Fruit fly (Drosophila melanogaster) whole organism, prepupa: ENCODE results near the gene CG8851.

Source experiments
- CG11294 ChIP-seq: fragments of 200-800 bp; sonication (Bioruptor generic); IDR thresholded peaks from 2 replicates; pipeline ENCODE4 v1.3.6; 2022; ENCODE audit warnings: missing biosample characterization, missing genetic modification characterization
- CG15336 ChIP-seq: fragments of 200-800 bp; sonication (Bioruptor generic); IDR thresholded peaks from 2 replicates; pipeline ENCODE4 v1.3.6; 2022; ENCODE audit warnings: missing biosample characterization, missing genetic modification characterization
- CG1621 ChIP-seq: fragments of 200-800 bp; sonication (Bioruptor generic); optimal IDR thresholded peaks from 3 replicates; lab custom pipeline; 2018; ENCODE audit warnings: missing biosample characterization, mild to moderate bottlenecking, missing genetic modification characterization
- CG3032 ChIP-seq: fragments of 200-800 bp; optimal IDR thresholded peaks from 2 replicates; lab custom pipeline; 2019; ENCODE audit warnings: missing biosample characterization, mild to moderate bottlenecking, missing genetic modification characterization, moderate library complexity
- CG31627 ChIP-seq: fragments of 200-800 bp; sonication (Bioruptor generic); optimal IDR thresholded peaks from 3 replicates; lab custom pipeline; 2016; ENCODE audit warnings: missing biosample characterization, missing genetic modification characterization
- CG32006 ChIP-seq: fragments of 200-800 bp; sonication (Bioruptor generic); optimal IDR thresholded peaks from 3 replicates; lab custom pipeline; 2017; ENCODE audit warnings: missing biosample characterization, mild to moderate bottlenecking, missing genetic modification characterization
- CG34406 ChIP-seq: fragments of 200-800 bp; sonication (Bioruptor generic); optimal IDR thresholded peaks from 3 replicates; lab custom pipeline; 2016; ENCODE audit warnings: missing biosample characterization, missing genetic modification characterization
- CG3919 ChIP-seq: fragments of 200-800 bp; sonication (Bioruptor generic); optimal IDR thresholded peaks from 3 replicates; lab custom pipeline; 2016; ENCODE audit warnings: missing biosample characterization, missing genetic modification characterization
- CG4318 ChIP-seq: fragments of 200-800 bp; sonication (Bioruptor generic); optimal IDR thresholded peaks from 3 replicates; lab custom pipeline; 2017; ENCODE audit warnings: missing biosample characterization, mild to moderate bottlenecking, missing genetic modification characterization
- CG6163 ChIP-seq: fragments of 200-800 bp; sonication (Bioruptor generic); IDR thresholded peaks from 3 replicates; pipeline ENCODE4 v1.3.6; 2022; ENCODE audit warnings: missing biosample characterization, missing genetic modification characterization
- CG6276 ChIP-seq: fragments of 200-800 bp; sonication (Bioruptor generic); optimal IDR thresholded peaks from 2 replicates; lab custom pipeline; 2017; ENCODE audit warnings: missing biosample characterization, mild to moderate bottlenecking, missing genetic modification characterization
- CG6792 ChIP-seq: fragments of 200-800 bp; sonication (Bioruptor generic); optimal IDR thresholded peaks from 3 replicates; lab custom pipeline; 2016; ENCODE audit warnings: missing biosample characterization, missing genetic modification characterization
- CG6808 ChIP-seq: fragments of 200-800 bp; sonication (Bioruptor generic); optimal IDR thresholded peaks from 3 replicates; lab custom pipeline; 2017; ENCODE audit warnings: missing biosample characterization, missing genetic modification characterization, mild to moderate bottlenecking, moderate library complexity, missing genetic modification reagents
- CG6854 ChIP-seq: fragments of 200-800 bp; sonication (Bioruptor generic); optimal IDR thresholded peaks from 2 replicates; lab custom pipeline; 2017; ENCODE audit warnings: missing biosample characterization, mild to moderate bottlenecking, missing genetic modification characterization
- CG7368 ChIP-seq: fragments of 200-800 bp; sonication (Bioruptor generic); optimal IDR thresholded peaks from 3 replicates; lab custom pipeline; 2016; ENCODE audit warnings: missing biosample characterization, missing genetic modification characterization
- CG8119 ChIP-seq: fragments of 200-800 bp; sonication (Bioruptor generic); IDR thresholded peaks from 3 replicates; pipeline ENCODE4 v1.3.6; 2022; ENCODE audit warnings: missing biosample characterization, missing genetic modification characterization
- CG8319 ChIP-seq: fragments of 200-800 bp; sonication (Bioruptor generic); optimal IDR thresholded peaks from 3 replicates; lab custom pipeline; 2016; ENCODE audit warnings: missing biosample characterization, missing genetic modification characterization
- CG8632 ChIP-seq: fragments of 200-800 bp; sonication (Bioruptor generic); optimal IDR thresholded peaks from 3 replicates; lab custom pipeline; 2016; ENCODE audit warnings: missing biosample characterization, missing genetic modification characterization
- CG9139 ChIP-seq: fragments of 200-800 bp; sonication (Bioruptor generic); optimal IDR thresholded peaks from 3 replicates; lab custom pipeline; 2017; ENCODE audit warnings: missing biosample characterization, mild to moderate bottlenecking, missing genetic modification characterization
- Eip75B ChIP-seq: fragments of 200-800 bp; sonication (Bioruptor generic); optimal IDR thresholded peaks from 3 replicates; lab custom pipeline; 2016; ENCODE audit warnings: missing biosample characterization, missing genetic modification characterization
- Eip78C ChIP-seq: fragments of 200-800 bp; sonication (Bioruptor generic); peaks from one replicate; lab custom pipeline; 2016; ENCODE audit warnings: missing biosample characterization, missing genetic modification characterization
- Eip93F ChIP-seq: fragments of 200-800 bp; sonication (Bioruptor generic); optimal IDR thresholded peaks from 2 replicates; lab custom pipeline; 2016; ENCODE audit warnings: missing biosample characterization, mild to moderate bottlenecking, missing genetic modification characterization
- Ets21C ChIP-seq: fragments of 200-800 bp; sonication (Bioruptor generic); optimal IDR thresholded peaks from 3 replicates; lab custom pipeline; 2016; ENCODE audit warnings: missing biosample characterization, missing genetic modification characterization
- Ets96B ChIP-seq: fragments of 200-800 bp; optimal IDR thresholded peaks from 2 replicates; lab custom pipeline; 2019; ENCODE audit warnings: missing biosample characterization, mild to moderate bottlenecking, missing genetic modification characterization, moderate library complexity
- Gug ChIP-seq: fragments of 200-800 bp; sonication (Bioruptor generic); IDR thresholded peaks from 2 replicates; pipeline ENCODE4 v1.3.6; 2022; ENCODE audit warnings: missing biosample characterization, missing genetic modification characterization
- Hr39 ChIP-seq: fragments of 200-800 bp; sonication (Bioruptor generic); optimal IDR thresholded peaks from 2 replicates; lab custom pipeline; 2016; ENCODE audit warnings: missing biosample characterization, missing genetic modification characterization
- Hr4 ChIP-seq: fragments of 200-800 bp; sonication (Bioruptor generic); optimal IDR thresholded peaks from 3 replicates; lab custom pipeline; 2016; ENCODE audit warnings: missing biosample characterization, missing genetic modification characterization
- Lpt ChIP-seq: fragments of 200-800 bp; sonication (Bioruptor generic); optimal IDR thresholded peaks from 3 replicates; lab custom pipeline; 2016; ENCODE audit warnings: missing biosample characterization, missing genetic modification characterization
- Met ChIP-seq: fragments of 200-800 bp; sonication (Bioruptor generic); optimal IDR thresholded peaks from 3 replicates; lab custom pipeline; 2016; ENCODE audit warnings: missing biosample characterization, missing genetic modification characterization
- Smox ChIP-seq: fragments of 200-800 bp; sonication (Bioruptor generic); optimal IDR thresholded peaks from 3 replicates; lab custom pipeline; 2016; ENCODE audit warnings: missing biosample characterization, missing genetic modification characterization
- Sox14 ChIP-seq: fragments of 200-800 bp; sonication (Bioruptor generic); optimal IDR thresholded peaks from 3 replicates; lab custom pipeline; 2016; ENCODE audit warnings: missing biosample characterization, missing genetic modification characterization
- acj6 ChIP-seq: fragments of 200-800 bp; sonication (Bioruptor generic); optimal IDR thresholded peaks from 3 replicates; lab custom pipeline; 2016; ENCODE audit warnings: missing biosample characterization, missing genetic modification characterization
- cyc ChIP-seq: fragments of 200-800 bp; sonication (Bioruptor generic); optimal IDR thresholded peaks from 3 replicates; lab custom pipeline; 2016; ENCODE audit warnings: missing biosample characterization, missing genetic modification characterization
- dsx ChIP-seq: fragments of 200-800 bp; optimal IDR thresholded peaks from 3 replicates; lab custom pipeline; 2019; ENCODE audit warnings: missing biosample characterization, mild to moderate bottlenecking, missing genetic modification characterization, moderate library complexity; ENCODE audit not compliant: poor library complexity, severe bottlenecking
- eg ChIP-seq: fragments of 200-800 bp; sonication (Bioruptor generic); IDR thresholded peaks from 3 replicates; pipeline ENCODE4 v1.3.6; 2022; ENCODE audit warnings: missing biosample characterization, missing genetic modification characterization
- esn ChIP-seq: fragments of 200-800 bp; sonication (Bioruptor generic); optimal IDR thresholded peaks from 2 replicates; lab custom pipeline; 2016; ENCODE audit warnings: missing biosample characterization, mild to moderate bottlenecking, missing genetic modification characterization, moderate library complexity
- fd59A ChIP-seq: fragments of 200-800 bp; sonication (Bioruptor generic); optimal IDR thresholded peaks from 2 replicates; lab custom pipeline; 2017; ENCODE audit warnings: missing biosample characterization, mild to moderate bottlenecking, missing genetic modification characterization, missing genetic modification reagents
- fd85E ChIP-seq: fragments of 200-800 bp; sonication (Bioruptor generic); optimal IDR thresholded peaks from 3 replicates; lab custom pipeline; 2016; ENCODE audit warnings: missing biosample characterization, missing genetic modification characterization
- fkh ChIP-seq: fragments of 200-800 bp; sonication (Bioruptor generic); optimal IDR thresholded peaks from 3 replicates; lab custom pipeline; 2017; ENCODE audit warnings: missing biosample characterization, mild to moderate bottlenecking, missing genetic modification characterization, moderate library complexity
- net ChIP-seq: fragments of 200-800 bp; sonication (Bioruptor generic); optimal IDR thresholded peaks from 3 replicates; lab custom pipeline; 2016; ENCODE audit warnings: missing biosample characterization, missing genetic modification characterization
- pdm3 ChIP-seq: fragments of 200-800 bp; sonication (Bioruptor generic); optimal IDR thresholded peaks from 3 replicates; lab custom pipeline; 2016; ENCODE audit warnings: missing biosample characterization, missing genetic modification characterization
- salr ChIP-seq, 2 experiments: fragments of 200-800 bp; sonication (Bioruptor generic); optimal IDR thresholded peaks; 3 replicates each; lab custom pipeline; 2016 to 2018; ENCODE audit warnings: missing biosample characterization in 2 of 2, missing genetic modification characterization in 2 of 2, mild to moderate bottlenecking in 1 of 2
- spab ChIP-seq: fragments of 200-800 bp; sonication (Bioruptor generic); optimal IDR thresholded peaks from 2 replicates; lab custom pipeline; 2017; ENCODE audit warnings: missing biosample characterization, mild to moderate bottlenecking, missing genetic modification characterization, missing genetic modification reagents
- ss ChIP-seq, 2 experiments: fragments of 200-800 bp; sonication (Bioruptor generic); optimal IDR thresholded peaks; 2 replicates in 1 of 2; 3 replicates in 1 of 2; lab custom pipeline; 2017 to 2018; ENCODE audit warnings: mild to moderate bottlenecking in 2 of 2, missing biosample characterization in 2 of 2, missing genetic modification characterization in 2 of 2, moderate library complexity in 1 of 2
- svp ChIP-seq: fragments of 200-800 bp; sonication (Bioruptor generic); peaks from one replicate; lab custom pipeline; 2016; ENCODE audit warnings: missing biosample characterization, missing genetic modification characterization
- topi ChIP-seq: fragments of 200-800 bp; sonication (Bioruptor generic); optimal IDR thresholded peaks from 3 replicates; lab custom pipeline; 2016; ENCODE audit warnings: missing biosample characterization, missing genetic modification characterization
- vri ChIP-seq: fragments of 200-800 bp; sonication (Bioruptor generic); optimal IDR thresholded peaks from 3 replicates; lab custom pipeline; 2016; ENCODE audit warnings: missing biosample characterization, mild to moderate bottlenecking, missing genetic modification characterization

CG8851 gene

dm6 chr2L:3482712-3483111, 36.8 kb upstream of the CG8851 start (continued):
- TF ChIP-seq Ets96B (tag; lab: Kevin White, UChicago) = no peak
- TF ChIP-seq CG6808 (GFP tag; lab: Kevin White, UChicago) = peak; percentile 63
- TF ChIP-seq fd59A (GFP tag; lab: Kevin White, UChicago) = peak; percentile 28
- peak; percentile 36 for TF ChIP-seq pdm3 (GFP tag; lab: Kevin White, UChicago)
- peak; percentile 29 for TF ChIP-seq CG8632 (GFP tag; lab: Kevin White, UChicago)
- peak; percentile 93 for TF ChIP-seq CG15336
- TF ChIP-seq CG3919 = peak; percentile 56
- peak; percentile 84 for TF ChIP-seq Eip78C (GFP tag; lab: Kevin White, UChicago)
- TF ChIP-seq CG9139 = peak; percentile 22
- no peak for TF ChIP-seq Smox (GFP tag; lab: Kevin White, UChicago)
- TF ChIP-seq CG32006 (GFP tag; lab: Kevin White, UChicago) = peak; percentile 83
- TF ChIP-seq CG11294 (GFP tag; lab: Robert Waterston, UW) = peak; percentile 69
- TF ChIP-seq CG6854 (GFP tag; lab: Kevin White, UChicago) = no peak
- peak; percentile 43 for TF ChIP-seq svp (GFP tag; lab: Kevin White, UChicago)
- TF ChIP-seq fkh (GFP tag; lab: Kevin White, UChicago) = no peak
- TF ChIP-seq Lpt = peak; percentile 45
- TF ChIP-seq eg (GFP tag; lab: Robert Waterston, UW) = peak; percentile 90
- peak; percentile 21 for TF ChIP-seq acj6
- no peak for TF ChIP-seq Hr39 (GFP tag; lab: Kevin White, UChicago)
- TF ChIP-seq CG6276 (GFP tag; lab: Kevin White, UChicago) = peak; percentile 72
- no peak for TF ChIP-seq fd85E (GFP tag; lab: Kevin White, UChicago)
- TF ChIP-seq CG6792 (GFP tag; lab: Kevin White, UChicago) = peak; percentile 28
- no peak for TF ChIP-seq esn (GFP tag; lab: Kevin White, UChicago)
- TF ChIP-seq CG6163 (GFP tag; lab: Robert Waterston, UW) = peak; percentile 74
- peak; percentile 75 for TF ChIP-seq Gug
- no peak for TF ChIP-seq CG7368 (GFP tag; lab: Kevin White, UChicago)
- TF ChIP-seq CG1621 = no peak
- no peak for TF ChIP-seq vri (GFP tag; lab: Kevin White, UChicago)
- TF ChIP-seq, all 60 proteins: peak for 35

dm6 chr2L:3483672-3484071, 35.8 kb upstream of the CG8851 start:
- no peak for TF ChIP-seq Lpt
- TF ChIP-seq Gug = no peak
- TF ChIP-seq salr (GFP tag; optimal IDR thresholded peaks at IDR 0.05; lab: Kevin White, UChicago) = no peak
- TF ChIP-seq CG11294 (GFP tag; lab: Robert Waterston, UW) = no peak
- no peak for TF ChIP-seq Ets21C (GFP tag; lab: Kevin White, UChicago)
- no peak for TF ChIP-seq CG3919
- TF ChIP-seq CG8119 = 0 out of 3 replicates have a peak, but pooled peaks have one; percentile 30
- TF ChIP-seq CG4318 = no peak
- TF ChIP-seq CG15336 = peak; percentile 57; the same call in 1 of the 2 replicates
- peak; percentile 57; the same call in 1 of the 3 replicates for TF ChIP-seq eg (GFP tag; lab: Robert Waterston, UW)
- TF ChIP-seq CG8632 (GFP tag; lab: Kevin White, UChicago) = no peak
- no peak for TF ChIP-seq acj6
- no peak for TF ChIP-seq cyc (GFP tag; lab: Kevin White, UChicago)
- no peak for TF ChIP-seq Eip75B
- TF ChIP-seq topi (GFP tag; lab: Kevin White, UChicago) = no peak
- no peak for TF ChIP-seq Met (GFP tag; lab: Kevin White, UChicago)
- no peak for TF ChIP-seq CG6808 (GFP tag; lab: Kevin White, UChicago)
- TF ChIP-seq CG31627 (GFP tag; lab: Kevin White, UChicago) = no peak
- TF ChIP-seq CG6276 (GFP tag; lab: Kevin White, UChicago) = peak; percentile 3
- TF ChIP-seq net (GFP tag; lab: Kevin White, UChicago) = no peak
- TF ChIP-seq fd85E (GFP tag; lab: Kevin White, UChicago) = no peak
- no peak for TF ChIP-seq CG34406
- no peak for TF ChIP-seq spab
- no peak for TF ChIP-seq Ets96B (tag; lab: Kevin White, UChicago)
- no peak for TF ChIP-seq pdm3 (GFP tag; lab: Kevin White, UChicago)
- no peak for TF ChIP-seq Eip78C (GFP tag; lab: Kevin White, UChicago)
- TF ChIP-seq CG3032 (tag; lab: Kevin White, UChicago) = no peak
- no peak for TF ChIP-seq CG1621
- TF ChIP-seq ss (GFP tag; optimal IDR thresholded peaks at IDR 0.05; lab: Kevin White, UChicago) = no peak
- TF ChIP-seq dsx (GFP tag; lab: Kevin White, UChicago) = no peak
- no peak for TF ChIP-seq Smox (GFP tag; lab: Kevin White, UChicago)
- TF ChIP-seq CG6163 (GFP tag; lab: Robert Waterston, UW) = no peak
- TF ChIP-seq CG32006 (GFP tag; lab: Kevin White, UChicago) = peak; percentile 28
- no peak for TF ChIP-seq Sox14
- TF ChIP-seq CG7368 (GFP tag; lab: Kevin White, UChicago) = no peak
- no peak for TF ChIP-seq Hr4
- no peak for TF ChIP-seq esn (GFP tag; lab: Kevin White, UChicago)
- no peak for TF ChIP-seq Eip93F (GFP tag; lab: Kevin White, UChicago)
- no peak for TF ChIP-seq CG8319 (GFP tag; lab: Kevin White, UChicago)
- no peak for TF ChIP-seq CG6792 (GFP tag; lab: Kevin White, UChicago)
